Worm (Caenorhabditis elegans): ENCODE measurements around the gene K06A9.1.

The K06A9.1 gene

DNA sequence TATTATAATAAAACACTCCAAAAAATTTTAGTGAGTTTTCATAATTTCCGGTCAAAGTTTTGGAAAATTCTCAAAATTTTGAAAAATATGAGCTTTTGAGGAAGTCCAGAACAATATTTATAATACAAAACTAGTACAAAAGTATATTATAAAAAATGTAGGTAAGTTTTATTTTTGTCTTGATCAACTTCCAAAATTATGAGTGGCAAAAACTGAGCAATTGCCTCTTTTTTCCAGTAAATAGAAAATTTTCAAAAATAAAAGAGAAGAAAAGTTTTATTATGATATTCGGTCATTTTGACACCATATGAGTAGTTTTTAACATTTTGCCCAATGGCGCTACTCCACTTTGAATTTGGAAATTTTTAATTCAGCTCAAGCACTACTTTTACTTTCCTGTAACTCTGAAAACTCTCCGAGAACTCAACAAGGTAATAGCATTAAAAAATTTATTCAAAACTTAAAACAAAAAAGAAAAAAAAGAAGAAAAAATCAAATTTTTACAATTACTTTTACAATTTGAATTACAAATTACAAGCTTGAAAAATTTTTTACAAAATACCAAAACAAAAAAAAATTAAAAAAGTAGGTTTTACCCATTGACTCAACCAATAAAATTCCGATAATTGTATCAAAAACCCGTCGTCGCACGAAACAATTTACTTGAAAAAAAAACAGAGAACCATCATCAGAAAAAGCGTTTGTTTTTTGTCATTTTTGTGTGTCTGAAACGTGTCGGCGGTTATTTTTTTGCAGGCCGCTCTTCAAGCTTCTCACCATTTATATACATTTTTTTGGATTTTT lies 43.4 kb upstream of the K06A9.1 start (continued):
- peak in 1 of 3 experiments; percentile 16 for TF ChIP-seq ceh-82 (tag; optimal IDR thresholded peaks at IDR 0.05)
- peak; percentile 32 for TF ChIP-seq swsn-7 (tag; optimal IDR thresholded peaks at IDR 0.05)
- peak; percentile 59 for TF ChIP-seq ztf-4 (tag; optimal IDR thresholded peaks at IDR 0.05)
- TF ChIP-seq mab-9 (GFP tag; IDR thresholded peaks at IDR 0.05) = peak; percentile 89
- TF ChIP-seq mep-1 (tag; optimal IDR thresholded peaks at IDR 0.05) = peak; percentile 83
- peak; percentile 37 for TF ChIP-seq C04F5.9 (tag; optimal IDR thresholded peaks at IDR 0.05)
- no peak for TF ChIP-seq ceh-8 (GFP tag; optimal IDR thresholded peaks at IDR 0.05)
- TF ChIP-seq sptf-1 (tag; optimal IDR thresholded peaks at IDR 0.05) = no peak
- TF ChIP-seq rnt-1 (tag; optimal IDR thresholded peaks at IDR 0.05) = peak; percentile 55
- TF ChIP-seq mdl-1 (tag; optimal IDR thresholded peaks at IDR 0.05) = no peak
- peak; percentile 94 for TF ChIP-seq ama-1 (optimal IDR thresholded peaks at IDR 0.05)
- TF ChIP-seq nhr-12 (tag; optimal IDR thresholded peaks at IDR 0.05) = no peak
- no peak for TF ChIP-seq unc-86 (tag; optimal IDR thresholded peaks at IDR 0.05)
- no peak for TF ChIP-seq ceh-90 (tag; optimal IDR thresholded peaks at IDR 0.05)
- peak; percentile 62 for TF ChIP-seq nhr-20 (tag; optimal IDR thresholded peaks at IDR 0.05)
- peak; percentile 7 for TF ChIP-seq C34B4.2 (tag; optimal IDR thresholded peaks at IDR 0.05)
- TF ChIP-seq pag-3 (tag; optimal IDR thresholded peaks at IDR 0.05; ENCODE audit: borderline replicate concordance, insufficient read depth) = no peak
- TF ChIP-seq lir-3 (tag; optimal IDR thresholded peaks at IDR 0.05; ENCODE audit: poor library complexity) = peak; percentile 44
- peak in 2 of 3 experiments; percentile 1 to 11 for TF ChIP-seq dpl-1 (GFP tag; optimal IDR thresholded peaks at IDR 0.05)
- TF ChIP-seq aly-2 (tag; optimal IDR thresholded peaks at IDR 0.05) = no peak
- no peak for TF ChIP-seq ceh-63 (GFP tag; optimal IDR thresholded peaks at IDR 0.05)
- no peak for TF ChIP-seq pqm-1 (tag; optimal IDR thresholded peaks at IDR 0.05)
- peak; percentile 47 for TF ChIP-seq zip-4 (GFP tag; optimal IDR thresholded peaks at IDR 0.05)
- TF ChIP-seq egl-13 (tag; optimal IDR thresholded peaks at IDR 0.05) = no peak
- peak; percentile 25; the same call in 1 of the 2 replicates for TF ChIP-seq isw-1 (GFP tag; IDR thresholded peaks at IDR 0.05)
- no peak for TF ChIP-seq sup-37 (GFP tag; optimal IDR thresholded peaks at IDR 0.05)
- TF ChIP-seq skn-1 (tag; optimal IDR thresholded peaks at IDR 0.05) = peak; percentile 94
- no peak for TF ChIP-seq F16B12.6 (tag; optimal IDR thresholded peaks at IDR 0.05)
- peak; percentile 53 for TF ChIP-seq lin-39 (tag; optimal IDR thresholded peaks at IDR 0.05)
- peak; percentile 69 for TF ChIP-seq C16A3.4 (tag; optimal IDR thresholded peaks at IDR 0.05)
- TF ChIP-seq nhr-71 (tag; optimal IDR thresholded peaks at IDR 0.05) = peak; percentile 81
- peak in 1 of 2 experiments; percentile 73 for TF ChIP-seq lin-35 (GFP tag; optimal IDR thresholded peaks at IDR 0.05)
- TF ChIP-seq nhr-85 (tag) = peak; percentile 85
- no peak for TF ChIP-seq efl-3 (GFP tag; optimal IDR thresholded peaks at IDR 0.05)
- no peak for TF ChIP-seq nhr-77 (tag; optimal IDR thresholded peaks at IDR 0.05)
- TF ChIP-seq tbx-2 (tag; optimal IDR thresholded peaks at IDR 0.05) = peak; percentile 32
- peak; percentile 79 for TF ChIP-seq nhr-19 (GFP tag; conservative IDR thresholded peaks at IDR 0.05)
- peak; percentile 61 for TF ChIP-seq grh-1 (GFP tag; IDR thresholded peaks at IDR 0.05)
- peak; percentile 47 for TF ChIP-seq lin-14 (GFP tag; optimal IDR thresholded peaks at IDR 0.05)
- TF ChIP-seq hlh-4 (tag; optimal IDR thresholded peaks at IDR 0.05) = no peak

DNA sequence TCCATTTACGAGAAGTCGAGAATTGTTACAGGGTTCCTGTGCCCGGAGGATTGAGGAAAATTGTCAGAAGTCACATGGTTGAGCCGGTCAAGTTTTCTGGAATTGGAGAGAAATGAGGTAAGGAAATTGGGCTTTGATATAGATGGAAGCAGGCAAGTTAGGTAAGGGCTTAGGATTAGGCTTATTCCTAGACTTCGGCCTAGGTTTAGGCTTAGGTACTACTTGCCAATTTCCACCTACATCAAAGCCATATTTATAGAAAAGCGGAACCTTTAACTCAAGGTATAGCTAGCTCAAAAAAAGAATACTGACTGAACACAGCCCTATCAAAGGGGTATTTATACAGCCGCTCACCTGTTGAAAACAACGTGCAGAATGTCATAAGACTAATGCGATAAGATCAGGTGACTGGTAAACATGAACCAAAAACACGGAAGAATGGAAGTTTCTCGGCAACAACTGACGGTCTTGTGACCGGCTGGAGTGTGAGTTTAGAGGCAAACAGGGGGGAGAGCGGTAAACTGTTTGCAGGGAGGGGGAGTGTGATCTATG lies 42.7 kb upstream of the K06A9.1 start:
- TF ChIP-seq nhr-77 (tag; optimal IDR thresholded peaks at IDR 0.05) (peak; percentile 86), tbx-2 (tag; optimal IDR thresholded peaks at IDR 0.05) (peak; percentile 96), ztf-4 (tag; optimal IDR thresholded peaks at IDR 0.05) (peak; percentile 82), fkh-10 (GFP tag; optimal IDR thresholded peaks at IDR 0.05) (no peak), nhr-76 (tag; optimal IDR thresholded peaks at IDR 0.05) (no peak), hpl-2 (GFP tag; optimal IDR thresholded peaks at IDR 0.05) (peak; percentile 90), efl-3 (GFP tag; optimal IDR thresholded peaks at IDR 0.05) (peak; percentile 35), aly-2 (tag; optimal IDR thresholded peaks at IDR 0.05) (no peak), fos-1 (tag; optimal IDR thresholded peaks at IDR 0.05) (peak; percentile 68), lir-3 (tag; optimal IDR thresholded peaks at IDR 0.05; ENCODE audit: poor library complexity) (peak; percentile 88), mef-2 (tag; optimal IDR thresholded peaks at IDR 0.05) (no peak), egl-27 (tag; optimal IDR thresholded peaks at IDR 0.05) (peak in 1 of 2 experiments; percentile 8), rnt-1 (tag; optimal IDR thresholded peaks at IDR 0.05) (peak; percentile 91), ztf-11 (tag; optimal IDR thresholded peaks at IDR 0.05) (peak in 1 of 2 experiments; percentile 20), pqm-1 (tag; optimal IDR thresholded peaks at IDR 0.05) (no peak), dsc-1 (tag; optimal IDR thresholded peaks at IDR 0.05) (no peak), C16A3.4 (tag; optimal IDR thresholded peaks at IDR 0.05) (peak; percentile 98), egl-13 (tag; optimal IDR thresholded peaks at IDR 0.05) (no peak), snpc-4 (tag; optimal IDR thresholded peaks at IDR 0.05) (peak; percentile 49), mdl-1 (tag; optimal IDR thresholded peaks at IDR 0.05) (peak in 1 of 2 experiments; percentile 99)
